Fruit fly (Drosophila melanogaster): ENCODE results near the gene Gr66a.

Gene Gr66a

DNA sequence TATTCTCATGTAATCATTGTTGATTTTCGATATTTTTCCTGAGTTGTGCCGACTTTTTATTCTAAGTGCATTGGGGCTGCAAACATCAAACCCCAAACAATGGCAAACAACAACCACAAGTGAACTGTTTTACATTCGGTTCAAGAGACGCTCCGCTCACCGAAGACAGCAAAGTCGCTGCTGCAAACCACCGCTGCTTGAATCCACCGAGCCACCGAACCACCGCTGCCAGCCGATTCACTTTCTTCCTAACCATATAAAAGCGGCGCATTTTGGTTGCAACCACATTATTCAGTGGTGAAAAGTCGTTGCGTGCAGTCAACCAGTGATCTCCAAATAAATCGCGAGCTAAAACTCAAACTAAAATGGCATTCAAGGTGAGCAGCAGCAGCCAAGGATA, 29.6 kb upstream of the Gr66a start, which contains the start of gene Cpr66Cb:
Gene Cpr66Cb, plus strand, starts transcription at position 301 of the 400 bp plus-strand sequence.
- TF ChIP-seq Lpt (GFP tag; optimal IDR thresholded peaks at IDR 0.05) (peak; percentile 7), CG1621 (tag; optimal IDR thresholded peaks at IDR 0.05) (no peak), eg (GFP tag; IDR thresholded peaks at IDR 0.05) (0 out of 3 replicates have a peak, but pooled peaks have one; percentile 16), CG32006 (GFP tag; optimal IDR thresholded peaks at IDR 0.05) (peak; percentile 53), fd85E (GFP tag; optimal IDR thresholded peaks at IDR 0.05) (no peak), cyc (GFP tag; optimal IDR thresholded peaks at IDR 0.05) (no peak)

DNA sequence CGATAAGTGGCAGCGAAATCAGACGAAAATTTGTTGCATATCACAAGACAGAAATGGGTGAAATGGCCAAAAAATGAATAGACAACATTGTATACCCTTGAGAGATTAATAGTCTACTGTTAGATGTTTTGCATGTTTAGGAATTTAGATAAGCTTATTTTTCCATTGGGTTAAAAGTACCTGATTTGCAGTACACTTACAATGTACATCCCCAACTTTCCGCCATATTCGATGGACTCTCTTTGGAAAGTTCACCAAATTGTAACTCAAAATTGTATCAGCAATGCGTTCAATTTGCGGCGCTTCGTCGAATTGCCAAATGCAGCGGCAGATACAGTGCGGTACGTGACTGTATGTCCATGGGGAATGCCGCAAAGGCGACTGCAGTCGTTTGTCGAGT, 27.6 kb upstream of the Gr66a start:
- TF ChIP-seq CG32006 (GFP tag; optimal IDR thresholded peaks at IDR 0.05), result peak; percentile 35
- no peak for TF ChIP-seq Eip78C (GFP tag)
- TF ChIP-seq CG6276 (GFP tag; optimal IDR thresholded peaks at IDR 0.05), result peak; percentile 39
- no peak for TF ChIP-seq net (GFP tag; optimal IDR thresholded peaks at IDR 0.05)
- no peak for TF ChIP-seq CG16779 (tag; optimal IDR thresholded peaks at IDR 0.05)
- peak; percentile 60; the same call in 2 of the 3 replicates for TF ChIP-seq eg (GFP tag; IDR thresholded peaks at IDR 0.05)
- TF ChIP-seq CG8119 (GFP tag; IDR thresholded peaks at IDR 0.05), result peak; percentile 59; the same call in 2 of the 3 replicates
- peak; percentile 25 for TF ChIP-seq CG4318 (GFP tag; optimal IDR thresholded peaks at IDR 0.05)
- TF ChIP-seq CG11762 (GFP tag; optimal IDR thresholded peaks at IDR 0.05; ENCODE audit: insufficient read depth), result no peak
- 0 out of 2 replicates have a peak, but pooled peaks have one; percentile 21 for TF ChIP-seq CG15336 (GFP tag; IDR thresholded peaks at IDR 0.05)
- no peak for TF ChIP-seq CG8319 (GFP tag; optimal IDR thresholded peaks at IDR 0.05)
- peak; percentile 48 for TF ChIP-seq Hr4 (GFP tag; optimal IDR thresholded peaks at IDR 0.05)
- no peak for TF ChIP-seq fkh (GFP tag; optimal IDR thresholded peaks at IDR 0.05)

- TF ChIP-seq CG4318 (GFP tag; optimal IDR thresholded peaks at IDR 0.05), result no peak
- no peak for TF ChIP-seq CG8319 (GFP tag; optimal IDR thresholded peaks at IDR 0.05)
- no peak for TF ChIP-seq dsx (GFP tag; optimal IDR thresholded peaks at IDR 0.05; ENCODE audit: poor library complexity, severe bottlenecking)
- peak; percentile 58 for TF ChIP-seq CG8119 (GFP tag; IDR thresholded peaks at IDR 0.05)
- TF ChIP-seq CG32006 (GFP tag; optimal IDR thresholded peaks at IDR 0.05), result peak; percentile 2
- TF ChIP-seq Eip78C (GFP tag), result peak; percentile 41
- TF ChIP-seq Hr4 (GFP tag; optimal IDR thresholded peaks at IDR 0.05), result peak; percentile 36
- no peak for TF ChIP-seq spab (GFP tag; optimal IDR thresholded peaks at IDR 0.05)
- peak; percentile 61 for TF ChIP-seq CG6276 (GFP tag; optimal IDR thresholded peaks at IDR 0.05)
- 0 out of 2 replicates have a peak, but pooled peaks have one; percentile 27 for TF ChIP-seq CG15336 (GFP tag; IDR thresholded peaks at IDR 0.05)
Measured at dm6 chr3L:8333574-8333973, 26.8 kb upstream of the Gr66a start.

- TF ChIP-seq fkh (GFP tag; optimal IDR thresholded peaks at IDR 0.05), result no peak
- TF ChIP-seq eg (GFP tag; IDR thresholded peaks at IDR 0.05), result no peak
- no peak for TF ChIP-seq esn (GFP tag; optimal IDR thresholded peaks at IDR 0.05)
- TF ChIP-seq OdsH (GFP tag; optimal IDR thresholded peaks at IDR 0.05), result no peak
- TF ChIP-seq dac (GFP tag; optimal IDR thresholded peaks at IDR 0.05), result no peak
- no peak for TF ChIP-seq lz (GFP tag; optimal IDR thresholded peaks at IDR 0.05)
Measured at dm6 chr3L:8331414-8331813, 24.6 kb upstream of the Gr66a start.

DNA sequence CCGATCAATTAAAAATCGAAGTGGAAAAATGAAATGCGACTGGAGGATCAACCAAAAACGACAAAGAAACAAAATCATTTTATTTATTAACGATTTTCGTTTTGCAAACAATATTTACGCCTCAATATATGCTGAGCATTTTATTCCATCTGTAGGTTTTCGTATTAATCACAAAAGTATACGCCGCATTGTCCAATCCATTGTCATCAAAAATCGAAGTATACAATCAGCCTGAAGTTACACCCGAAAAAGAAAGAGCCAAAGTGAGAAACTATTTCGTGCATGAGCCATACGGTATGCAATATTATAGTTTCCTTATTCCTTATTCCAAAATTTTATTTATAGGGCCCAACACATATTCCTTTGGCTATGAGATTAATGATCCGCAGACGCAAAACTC, 22.2 kb upstream of the Gr66a start:
- TF ChIP-seq dsx (GFP tag; optimal IDR thresholded peaks at IDR 0.05; ENCODE audit: poor library complexity, severe bottlenecking) (no peak), CG6163 (GFP tag; IDR thresholded peaks at IDR 0.05) (no peak), CG7368 (GFP tag; optimal IDR thresholded peaks at IDR 0.05) (no peak), CG15336 (GFP tag; IDR thresholded peaks at IDR 0.05) (no peak), Eip78C (GFP tag) (peak; percentile 12), ss (GFP tag; optimal IDR thresholded peaks at IDR 0.05) (no peak), CG3032 (tag; optimal IDR thresholded peaks at IDR 0.05) (no peak), fd59A (GFP tag; optimal IDR thresholded peaks at IDR 0.05) (no peak)

dm6 chr3L:8328283-8328682, 21.5 kb upstream of the Gr66a start, which contains the start of gene CG34462:
CG34462 (plus strand) TSS chr3L:8328583.
- TF ChIP-seq Ets96B (tag; optimal IDR thresholded peaks at IDR 0.05), result no peak
- TF ChIP-seq net (GFP tag; optimal IDR thresholded peaks at IDR 0.05), result no peak
- TF ChIP-seq Smox (GFP tag; optimal IDR thresholded peaks at IDR 0.05), result no peak
- TF ChIP-seq CG10631 (GFP tag; optimal IDR thresholded peaks at IDR 0.05), result no peak
- TF ChIP-seq fkh (GFP tag; optimal IDR thresholded peaks at IDR 0.05), result no peak
- no peak for TF ChIP-seq cyc (GFP tag; optimal IDR thresholded peaks at IDR 0.05)
- no peak for TF ChIP-seq CG34406 (GFP tag; optimal IDR thresholded peaks at IDR 0.05)
- TF ChIP-seq CG11902 (GFP tag; optimal IDR thresholded peaks at IDR 0.05), result no peak
- no peak for TF ChIP-seq CG3032 (tag; optimal IDR thresholded peaks at IDR 0.05)
- TF ChIP-seq CG10669 (GFP tag; optimal IDR thresholded peaks at IDR 0.05), result no peak
- TF ChIP-seq topi (GFP tag; optimal IDR thresholded peaks at IDR 0.05), result no peak
- TF ChIP-seq Hr4 (GFP tag; optimal IDR thresholded peaks at IDR 0.05), result no peak
- no peak for TF ChIP-seq ss (GFP tag; optimal IDR thresholded peaks at IDR 0.05)
- no peak for TF ChIP-seq Hr39 (GFP tag; optimal IDR thresholded peaks at IDR 0.05)

All from whole organism, prepupa.